Fruit fly (Drosophila melanogaster) whole organism, embryonic: ENCODE data around the gene CG42854.

Experiments
- Atf3 ChIP-seq: fragments of 200-800 bp; sonication (Bioruptor generic); optimal IDR thresholded peaks from 3 replicates; lab custom pipeline; 2016; ENCODE audit warnings: missing biosample characterization, missing genetic modification characterization
- Atf6 ChIP-seq: fragments of 200-800 bp; sonication (Bioruptor generic); IDR thresholded peaks from 2 replicates; pipeline ENCODE4 v1.3.6; 2022; ENCODE audit warnings: missing biosample characterization, missing genetic modification characterization
- B-H2 ChIP-seq: fragments of 200-800 bp; sonication (Bioruptor generic); optimal IDR thresholded peaks from 2 replicates; lab custom pipeline; 2018; ENCODE audit warnings: missing biosample characterization, mild to moderate bottlenecking, missing genetic modification characterization
- CG10543 ChIP-seq: fragments of 200-800 bp; sonication (Bioruptor generic); optimal IDR thresholded peaks from 3 replicates; lab custom pipeline; 2017; ENCODE audit warnings: missing biosample characterization, mild to moderate bottlenecking, missing genetic modification characterization, moderate library complexity
- CG10959 ChIP-seq: fragments of 200-800 bp; sonication (Bioruptor generic); IDR thresholded peaks from 2 replicates; pipeline ENCODE4 v1.3.6; 2022; ENCODE audit warnings: missing biosample characterization, missing genetic modification characterization
- CG10979 ChIP-seq: fragments of 200-800 bp; sonication (Bioruptor generic); optimal IDR thresholded peaks from 2 replicates; lab custom pipeline; 2018; ENCODE audit warnings: missing biosample characterization, mild to moderate bottlenecking, missing genetic modification characterization, moderate library complexity
- CG12071 ChIP-seq: fragments of 200-800 bp; sonication (Bioruptor generic); optimal IDR thresholded peaks from 3 replicates; lab custom pipeline; 2018; ENCODE audit warnings: missing biosample characterization, mild to moderate bottlenecking, missing genetic modification characterization
- CG13424 ChIP-seq: fragments of 200-800 bp; sonication (Bioruptor generic); optimal IDR thresholded peaks from 2 replicates; lab custom pipeline; 2019; ENCODE audit warnings: missing biosample characterization, mild to moderate bottlenecking, missing genetic modification characterization, moderate library complexity
- CG14965 ChIP-seq: fragments of 200-800 bp; sonication (Bioruptor generic); optimal IDR thresholded peaks from 2 replicates; lab custom pipeline; 2016; ENCODE audit warnings: missing biosample characterization, missing genetic modification characterization, borderline replicate concordance
- CG15269 ChIP-seq: fragments of 200-800 bp; sonication (Bioruptor generic); optimal IDR thresholded peaks from 2 replicates; lab custom pipeline; 2018; ENCODE audit warnings: missing biosample characterization, mild to moderate bottlenecking, missing genetic modification characterization, moderate library complexity
- CG16863 ChIP-seq: fragments of 200-800 bp; sonication (Bioruptor generic); optimal IDR thresholded peaks from 3 replicates; lab custom pipeline; 2016; ENCODE audit warnings: missing biosample characterization, missing genetic modification characterization
- CG17328 ChIP-seq: fragments of 200-800 bp; sonication (Bioruptor generic); IDR thresholded peaks from 2 replicates; pipeline ENCODE4 v1.3.6; 2022; ENCODE audit warnings: missing biosample characterization, missing genetic modification characterization
- CG1832 ChIP-seq: fragments of 200-800 bp; sonication (Bioruptor generic); optimal IDR thresholded peaks from 2 replicates; lab custom pipeline; 2017; ENCODE audit warnings: missing biosample characterization, mild to moderate bottlenecking, missing genetic modification characterization, inconsistent platforms
- CG2875 ChIP-seq: fragments of 200-800 bp; sonication (Bioruptor generic); optimal IDR thresholded peaks from 2 replicates; lab custom pipeline; 2017; ENCODE audit warnings: missing biosample characterization, mild to moderate bottlenecking, missing genetic modification characterization, missing genetic modification reagents
- CG34376 ChIP-seq: fragments of 200-800 bp; sonication (Bioruptor generic); optimal IDR thresholded peaks from 2 replicates; lab custom pipeline; 2018; ENCODE audit warnings: missing biosample characterization, mild to moderate bottlenecking, missing genetic modification characterization
- CG4282 ChIP-seq: fragments of 200-800 bp; sonication (Bioruptor generic); optimal IDR thresholded peaks from 2 replicates; lab custom pipeline; 2016; ENCODE audit warnings: missing biosample characterization, missing genetic modification characterization
- CG7556 ChIP-seq: fragments of 200-800 bp; sonication (Bioruptor generic); optimal IDR thresholded peaks from 2 replicates; lab custom pipeline; 2017; ENCODE audit warnings: missing biosample characterization, mild to moderate bottlenecking, missing genetic modification characterization
- CG7987 ChIP-seq: fragments of 200-800 bp; sonication (Bioruptor generic); optimal IDR thresholded peaks from 2 replicates; lab custom pipeline; 2018; ENCODE audit warnings: missing biosample characterization, mild to moderate bottlenecking, missing genetic modification characterization, moderate library complexity
- CG9437 ChIP-seq: fragments of 200-800 bp; sonication (Bioruptor generic); optimal IDR thresholded peaks from 2 replicates; lab custom pipeline; 2018; ENCODE audit warnings: missing biosample characterization, mild to moderate bottlenecking, missing genetic modification characterization
- CkIIα-i1 ChIP-seq: fragments of 200-800 bp; sonication (Bioruptor generic); IDR thresholded peaks from 2 replicates; pipeline ENCODE4 v1.3.6; 2022; ENCODE audit warnings: missing biosample characterization, missing genetic modification characterization
- D19B ChIP-seq: fragments of 200-800 bp; sonication (Bioruptor generic); optimal IDR thresholded peaks from 2 replicates; lab custom pipeline; 2017; ENCODE audit warnings: missing biosample characterization, mild to moderate bottlenecking, missing genetic modification characterization
- HHEX ChIP-seq: fragments of 200-800 bp; sonication (Bioruptor generic); optimal IDR thresholded peaks from 3 replicates; lab custom pipeline; 2017; ENCODE audit warnings: missing biosample characterization, mild to moderate bottlenecking, missing genetic modification characterization, missing genetic modification reagents
- HLH3B ChIP-seq: fragments of 200-800 bp; sonication (Bioruptor generic); IDR thresholded peaks from 2 replicates; pipeline ENCODE4 v1.3.6; 2022; ENCODE audit warnings: missing biosample characterization, missing genetic modification characterization
- HLH4C ChIP-seq: fragments of 200-800 bp; sonication (Bioruptor generic); IDR thresholded peaks from 3 replicates; pipeline ENCODE4 v1.3.6; 2022; ENCODE audit warnings: missing biosample characterization, missing genetic modification characterization; ENCODE audit not compliant: partially characterized antibody
- Hr3 ChIP-seq: fragments of 200-800 bp; sonication (Bioruptor generic); optimal IDR thresholded peaks from 3 replicates; lab custom pipeline; 2016; ENCODE audit warnings: missing biosample characterization, missing genetic modification characterization
- MTF-1 ChIP-seq: fragments of 200-800 bp; sonication (Bioruptor generic); optimal IDR thresholded peaks from 2 replicates; lab custom pipeline; 2018; ENCODE audit warnings: missing biosample characterization, mild to moderate bottlenecking, missing genetic modification characterization, borderline replicate concordance
- Med ChIP-seq: fragments of 200-800 bp; sonication (Bioruptor generic); peaks from one replicate; lab custom pipeline; 2016; ENCODE audit warnings: missing biosample characterization, missing genetic modification characterization, mild to moderate bottlenecking, inconsistent platforms, moderate library complexity
- Nf-YA ChIP-seq: fragments of 200-800 bp; sonication (Bioruptor generic); IDR thresholded peaks from 2 replicates; pipeline ENCODE4 v1.3.6; 2022; ENCODE audit warnings: missing biosample characterization, missing genetic modification characterization
- NfI ChIP-seq: fragments of 200-800 bp; sonication (Bioruptor generic); optimal IDR thresholded peaks from 3 replicates; lab custom pipeline; 2018; ENCODE audit warnings: missing biosample characterization, mild to moderate bottlenecking, missing genetic modification characterization, moderate library complexity
- Optix ChIP-seq: fragments of 200-800 bp; sonication (Bioruptor generic); IDR thresholded peaks from 3 replicates; pipeline ENCODE4 v1.3.6; 2022; ENCODE audit warnings: missing biosample characterization, missing genetic modification characterization
- Pdp1 ChIP-seq, 2 experiments: fragments of 200-800 bp; sonication (Bioruptor generic); optimal IDR thresholded peaks; 3 replicates each; lab custom pipeline; 2016; ENCODE audit warnings: missing biosample characterization in 2 of 2, missing genetic modification characterization in 2 of 2, mild to moderate bottlenecking in 1 of 2, moderate library complexity in 1 of 2
- Sin3A ChIP-seq: fragments of >200 bp; optimal IDR thresholded peaks from 2 replicates; lab custom pipeline; 2018
- Sry-β ChIP-seq: fragments of 200-800 bp; sonication (Bioruptor generic); optimal IDR thresholded peaks from 2 replicates; lab custom pipeline; 2018; ENCODE audit warnings: missing biosample characterization, mild to moderate bottlenecking, missing genetic modification characterization, moderate library complexity
- ab ChIP-seq: fragments of 200-800 bp; sonication (Bioruptor generic); optimal IDR thresholded peaks from 2 replicates; lab custom pipeline; 2016; ENCODE audit warnings: missing biosample characterization, missing genetic modification characterization
- al ChIP-seq: fragments of 200-800 bp; sonication (Bioruptor generic); IDR thresholded peaks from 2 replicates; pipeline ENCODE4 v1.3.6; 2022; ENCODE audit warnings: missing biosample characterization, missing genetic modification characterization
- bab2 ChIP-seq: fragments of 200-800 bp; sonication (Bioruptor generic); optimal IDR thresholded peaks from 2 replicates; lab custom pipeline; 2016; ENCODE audit warnings: missing biosample characterization, missing genetic modification characterization
- cwo ChIP-seq: fragments of 200-800 bp; sonication (Bioruptor generic); optimal IDR thresholded peaks from 3 replicates; lab custom pipeline; 2017; ENCODE audit warnings: missing biosample characterization, missing genetic modification characterization, mild to moderate bottlenecking, moderate library complexity, missing genetic modification reagents
- en ChIP-seq: fragments of 200-800 bp; sonication (Bioruptor generic); optimal IDR thresholded peaks from 2 replicates; lab custom pipeline; 2016; ENCODE audit warnings: missing biosample characterization, missing genetic modification characterization
- exex ChIP-seq: fragments of 200-800 bp; sonication (Bioruptor generic); optimal IDR thresholded peaks from 4 replicates; lab custom pipeline; 2018; ENCODE audit warnings: missing biosample characterization, mild to moderate bottlenecking, missing genetic modification characterization, moderate library complexity
- fu2 ChIP-seq: fragments of 200-800 bp; sonication (Bioruptor generic); optimal IDR thresholded peaks from 2 replicates; lab custom pipeline; 2016; ENCODE audit warnings: missing biosample characterization, missing genetic modification characterization
- gcm2 ChIP-seq: fragments of 200-800 bp; sonication (Bioruptor generic); optimal IDR thresholded peaks from 2 replicates; lab custom pipeline; 2016; ENCODE audit warnings: missing biosample characterization, missing genetic modification characterization
- grn ChIP-seq: fragments of 200-800 bp; sonication (Bioruptor generic); optimal IDR thresholded peaks from 3 replicates; lab custom pipeline; 2017; ENCODE audit warnings: missing biosample characterization, missing genetic modification characterization
- gro ChIP-seq: fragments of 200-800 bp; sonication (Bioruptor generic); optimal IDR thresholded peaks from 2 replicates; lab custom pipeline; 2016; ENCODE audit warnings: missing biosample characterization, missing genetic modification characterization
- jing ChIP-seq: fragments of 200-800 bp; sonication (Bioruptor generic); optimal IDR thresholded peaks from 2 replicates; lab custom pipeline; 2018; ENCODE audit warnings: missing biosample characterization, mild to moderate bottlenecking, missing genetic modification characterization
- kah ChIP-seq: fragments of 200-800 bp; sonication (Bioruptor generic); optimal IDR thresholded peaks from 2 replicates; lab custom pipeline; 2018; ENCODE audit warnings: missing biosample characterization, mild to moderate bottlenecking, missing genetic modification characterization
- mirr ChIP-seq: fragments of 200-800 bp; sonication (Bioruptor generic); optimal IDR thresholded peaks from 3 replicates; lab custom pipeline; 2018; ENCODE audit warnings: missing biosample characterization, mild to moderate bottlenecking, missing genetic modification characterization
- schlank ChIP-seq: fragments of 200-800 bp; sonication (Bioruptor generic); optimal IDR thresholded peaks from 2 replicates; lab custom pipeline; 2018; ENCODE audit warnings: missing biosample characterization, mild to moderate bottlenecking, missing genetic modification characterization
- sd ChIP-seq: fragments of 200-800 bp; sonication (Bioruptor generic); optimal IDR thresholded peaks from 3 replicates; lab custom pipeline; 2018; ENCODE audit warnings: missing biosample characterization, mild to moderate bottlenecking, missing genetic modification characterization, moderate library complexity
- sim ChIP-seq: fragments of 200-800 bp; sonication (Bioruptor generic); IDR thresholded peaks from 2 replicates; pipeline ENCODE4 v1.3.6; 2022; ENCODE audit warnings: missing biosample characterization, missing genetic modification characterization
- ssp ChIP-seq: fragments of 200-800 bp; sonication (Bioruptor generic); IDR thresholded peaks from 2 replicates; pipeline ENCODE4 v1.3.6; 2022; ENCODE audit warnings: missing biosample characterization, missing genetic modification characterization
- sug ChIP-seq: fragments of 200-800 bp; optimal IDR thresholded peaks from 2 replicates; lab custom pipeline; 2019; ENCODE audit warnings: missing biosample characterization, mild to moderate bottlenecking, missing genetic modification characterization, moderate library complexity
- wdn ChIP-seq: fragments of 200-800 bp; sonication (Bioruptor generic); IDR thresholded peaks from 2 replicates; pipeline ENCODE4 v1.3.6; 2022; ENCODE audit warnings: missing biosample characterization, missing genetic modification characterization

CG42854 gene

DNA sequence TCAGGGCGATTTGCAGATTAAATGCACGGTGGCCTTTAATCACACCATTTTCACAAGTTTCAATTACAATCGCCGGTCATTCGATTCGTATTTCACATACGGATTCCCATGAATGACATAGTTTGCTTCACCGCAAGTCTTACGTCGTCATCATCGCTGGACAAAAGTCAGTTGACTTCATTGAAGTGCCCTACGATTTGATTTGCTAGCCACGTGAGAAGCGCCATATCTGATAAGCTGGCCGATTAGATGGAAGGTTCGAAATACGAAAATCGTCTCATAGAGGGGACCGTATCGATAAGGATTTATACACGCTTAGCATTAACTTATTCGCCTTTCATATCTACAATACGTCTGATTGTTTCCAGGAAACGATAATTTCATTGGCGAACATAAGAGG is 38.3 kb upstream of the CG42854 start:
- peak; percentile 27 for TF ChIP-seq B-H2
- TF ChIP-seq CG34376 (GFP tag; lab: Kevin White, UChicago) = peak; percentile 68
- TF ChIP-seq exex (tag; lab: Kevin White, UChicago) = peak; percentile 95
- TF ChIP-seq fu2 (GFP tag; lab: Kevin White, UChicago) = no peak
- TF ChIP-seq grn (GFP tag; lab: Kevin White, UChicago) = peak; percentile 94
- peak; percentile 27 for TF ChIP-seq gro
- TF ChIP-seq Sin3A (lab: Kevin White, UChicago) = no peak
- TF ChIP-seq Optix (GFP tag; lab: Robert Waterston, UW) = no peak
- TF ChIP-seq CG14965 (GFP tag; lab: Kevin White, UChicago) = no peak
- TF ChIP-seq Pdp1 (GFP tag; optimal IDR thresholded peaks at IDR 0.05; lab: Kevin White, UChicago) = peak in 1 of 2 experiments; percentile 29
- TF ChIP-seq gcm2 (GFP tag; lab: Kevin White, UChicago) = no peak
- TF ChIP-seq Atf3 (GFP tag; lab: Kevin White, UChicago) = no peak
- no peak for TF ChIP-seq CG4282
- TF ChIP-seq en = no peak
- TF ChIP-seq D19B = no peak
- no peak for TF ChIP-seq wdn (GFP tag; lab: Robert Waterston, UW)
- no peak for TF ChIP-seq HLH4C (GFP tag; lab: Robert Waterston, UW)
- TF ChIP-seq sim (GFP tag; lab: Robert Waterston, UW) = no peak
- TF ChIP-seq cwo (GFP tag; lab: Kevin White, UChicago) = peak; percentile 96
- TF ChIP-seq CG9437 (GFP tag; lab: Kevin White, UChicago) = peak; percentile 53
- TF ChIP-seq Sry-β (GFP tag; lab: Kevin White, UChicago) = no peak
- TF ChIP-seq Nf-YA (GFP tag; lab: Robert Waterston, UW) = no peak
- TF ChIP-seq bab2 (GFP tag; lab: Kevin White, UChicago) = no peak
- no peak for TF ChIP-seq kah (GFP tag; lab: Kevin White, UChicago)
- no peak for TF ChIP-seq CG1832 (GFP tag; lab: Kevin White, UChicago)
- no peak for TF ChIP-seq Hr3 (GFP tag; lab: Kevin White, UChicago)
- TF ChIP-seq CkIIα-i1 = no peak
- no peak for TF ChIP-seq HHEX
- TF ChIP-seq sd (tag; lab: Kevin White, UChicago) = no peak
- TF ChIP-seq CG13424 (tag; lab: Kevin White, UChicago) = no peak
- TF ChIP-seq CG12071 (GFP tag; lab: Kevin White, UChicago) = no peak
- TF ChIP-seq HLH3B = no peak
- peak; percentile 24 for TF ChIP-seq Med
- no peak for TF ChIP-seq CG7556 (GFP tag; lab: Kevin White, UChicago)
- no peak for TF ChIP-seq al (GFP tag; lab: Robert Waterston, UW)
- no peak for TF ChIP-seq CG17328 (GFP tag; lab: Robert Waterston, UW)
- TF ChIP-seq CG10543 (GFP tag; lab: Kevin White, UChicago) = peak; percentile 8
- TF ChIP-seq CG2875 (GFP tag; lab: Kevin White, UChicago) = no peak
- no peak for TF ChIP-seq CG15269 (tag; lab: Kevin White, UChicago)
- no peak for TF ChIP-seq ssp
- no peak for TF ChIP-seq NfI (GFP tag; lab: Kevin White, UChicago)
- peak; percentile 70 for TF ChIP-seq CG7987
- TF ChIP-seq MTF-1 (GFP tag; lab: Kevin White, UChicago) = no peak
- TF ChIP-seq sug (tag; lab: Kevin White, UChicago) = peak; percentile 81
- peak; percentile 91 for TF ChIP-seq mirr
- no peak for TF ChIP-seq CG10979
- TF ChIP-seq schlank (tag; lab: Kevin White, UChicago) = no peak
- TF ChIP-seq CG10959 (GFP tag; lab: Robert Waterston, UW) = no peak
- no peak for TF ChIP-seq jing
- no peak for TF ChIP-seq ab (GFP tag; lab: Kevin White, UChicago)
- no peak for TF ChIP-seq CG16863 (GFP tag; lab: Kevin White, UChicago)
- no peak for TF ChIP-seq Atf6 (GFP tag; lab: Robert Waterston, UW)
